Fruit fly (Drosophila melanogaster): ENCODE results near the gene RfC4.

- TF ChIP-seq fd96Ca (GFP tag; IDR thresholded peaks at IDR 0.05) (no peak), EcR (GFP tag; optimal IDR thresholded peaks at IDR 0.05) (no peak), CG15710 (tag; optimal IDR thresholded peaks at IDR 0.05) (no peak)
Observed at dm6 chr3L:4160926-4161325, 25.1 kb upstream of the RfC4 start, which contains the start of gene nab.
